Fruit fly (Drosophila melanogaster) whole organism, wandering third instar larva: ENCODE results near the gene jv.

Experiments used
- Dfd ChIP-seq: fragments of >200 bp; optimal IDR thresholded peaks from 2 replicates; lab custom pipeline; 2017; ENCODE audit warnings: missing biosample characterization, missing genetic modification characterization
- Dif ChIP-seq: fragments of 200-275, 200-300 bp; sonication (Bioruptor generic); optimal IDR thresholded peaks from 2 replicates; lab custom pipeline; 2018; ENCODE audit warnings: missing biosample characterization, missing genetic modification characterization; ENCODE audit not compliant: partially characterized antibody
- Hr83 ChIP-seq: fragments of 200-300 bp; sonication (Bioruptor generic); optimal IDR thresholded peaks from 2 replicates; lab custom pipeline; 2016; ENCODE audit warnings: missing biosample characterization, mild to moderate bottlenecking, missing genetic modification characterization, moderate library complexity; ENCODE audit not compliant: poor library complexity, severe bottlenecking
- Vsx2 ChIP-seq: fragments of 200-300, 225-300 bp; sonication (Bioruptor generic); optimal IDR thresholded peaks from 2 replicates; lab custom pipeline; 2018; ENCODE audit warnings: missing biosample characterization, missing genetic modification characterization; ENCODE audit not compliant: partially characterized antibody
- foxo ChIP-seq, 2 experiments: fragments of 200-800 bp; sonication (Bioruptor generic); optimal IDR thresholded peaks; 2 replicates in 1 of 2; 3 replicates in 1 of 2; lab custom pipeline; 2016 to 2017; ENCODE audit warnings: missing biosample characterization in 2 of 2, missing genetic modification characterization in 2 of 2
- h ChIP-seq: fragments of 200-800 bp; sonication (Bioruptor generic); optimal IDR thresholded peaks from 3 replicates; lab custom pipeline; 2016; ENCODE audit warnings: missing biosample characterization, mild to moderate bottlenecking, missing genetic modification characterization
- jim ChIP-seq: fragments of 175-275, 200-325 bp; sonication (Bioruptor generic); optimal IDR thresholded peaks from 2 replicates; lab custom pipeline; 2016; ENCODE audit warnings: missing biosample characterization, mild to moderate bottlenecking, missing genetic modification characterization
- lola ChIP-seq: fragments of >200 bp; optimal IDR thresholded peaks from 2 replicates; lab custom pipeline; 2017; ENCODE audit warnings: missing biosample characterization, missing genetic modification characterization
- pan ChIP-seq: fragments of >200 bp; optimal IDR thresholded peaks from 2 replicates; lab custom pipeline; 2017
- sv ChIP-seq: fragments of 200-800 bp; sonication (Bioruptor generic); optimal IDR thresholded peaks from 3 replicates; lab custom pipeline; 2016; ENCODE audit warnings: missing biosample characterization, missing genetic modification characterization
- tai ChIP-seq: sonication (Bioruptor generic); optimal IDR thresholded peaks from 2 replicates; lab custom pipeline; 2016; ENCODE audit warnings: missing biosample characterization, missing genetic modification characterization
- usp ChIP-seq: fragments of >200 bp; optimal IDR thresholded peaks from 2 replicates; lab custom pipeline; 2017; ENCODE audit warnings: missing biosample characterization, missing genetic modification characterization

dm6 chr3L:6552968-6553402 lies 36.3 kb downstream of the jv start:
- TF ChIP-seq jim (GFP tag; lab: Kevin White, UChicago) (no peak), tai (peak; percentile 94), sv (GFP tag; lab: Kevin White, UChicago) (peak; percentile 83), foxo (GFP tag; optimal IDR thresholded peaks at IDR 0.05; lab: Kevin White, UChicago) (peak; percentile 60 to 92), h (GFP tag; lab: Kevin White, UChicago) (peak; percentile 96), Dif (GFP tag; lab: Kevin White, UChicago) (no peak), usp (GFP tag; lab: Kevin White, UChicago) (no peak), Hr83 (GFP tag; lab: Kevin White, UChicago) (peak; percentile 54), Dfd (peak; percentile 73), pan (lab: Kevin White, UChicago) (no peak), Vsx2 (GFP tag; lab: Kevin White, UChicago) (no peak), lola (GFP tag; lab: Kevin White, UChicago) (no peak)
